Worm (Caenorhabditis elegans) whole organism, young adult: ENCODE measurements around the gene egli-1.
A peak's percentile ranks its signal among the peaks of the same experiment; 100 is the strongest.

Source experiments
- B0019.2 ChIP-seq: fragments of 200-800 bp; sonication (Bioruptor generic); conservative IDR thresholded peaks from 2 replicates; pipeline ENCODE4 v1.3.6; 2022; ENCODE audit warnings: missing genetic modification reagents, missing genetic modification characterization, missing compliant biosample characterization
- D2030.7 ChIP-seq: fragments of 200-800 bp; sonication (Bioruptor generic); IDR thresholded peaks from 2 replicates; pipeline ENCODE4 v1.3.6; 2022; ENCODE audit warnings: missing genetic modification reagents, missing genetic modification characterization, missing compliant biosample characterization
- F23B12.7 ChIP-seq: sonication (generic microtip); optimal IDR thresholded peaks from 2 replicates; lab custom pipeline; 2017; ENCODE audit warnings: missing genetic modification characterization, mild to moderate bottlenecking, missing compliant biosample characterization, antibody characterized with exemption, moderate library complexity; ENCODE audit not compliant: insufficient read depth
- T07F8.4 ChIP-seq: sonication (generic microtip); optimal IDR thresholded peaks from 2 replicates; lab custom pipeline; 2016; ENCODE audit warnings: mild to moderate bottlenecking, missing genetic modification characterization, moderate library complexity, missing compliant biosample characterization
- T26A5.8 ChIP-seq: sonication (generic microtip); optimal IDR thresholded peaks from 2 replicates; lab custom pipeline; 2016; ENCODE audit warnings: missing genetic modification characterization, missing compliant biosample characterization
- aptf-2 ChIP-seq: fragments of 200-800 bp; sonication (Bioruptor generic); conservative IDR thresholded peaks from 2 replicates; pipeline ENCODE4 v1.3.6; 2022; ENCODE audit warnings: missing genetic modification reagents, missing genetic modification characterization, missing compliant biosample characterization
- attf-3 ChIP-seq: fragments of 200-800 bp; sonication (Bioruptor generic); conservative IDR thresholded peaks from 2 replicates; pipeline ENCODE4 v1.3.6; 2022; ENCODE audit warnings: missing genetic modification reagents, missing genetic modification characterization, missing compliant biosample characterization
- cebp-1 ChIP-seq, 2 experiments: fragments of 200-800 bp in 1 of 2; sonication (Bioruptor generic) in 1 of 2; sonication (generic microtip) in 1 of 2; IDR thresholded peaks in 1 of 2; optimal IDR thresholded peaks in 1 of 2; 2 replicates each; pipeline versions ENCODE4 v1.3.6 to Lab custom; 2017 to 2022; ENCODE audit warnings: missing compliant biosample characterization in 2 of 2, missing genetic modification characterization in 2 of 2, mild to moderate bottlenecking in 1 of 2, missing genetic modification reagents in 1 of 2, moderate library complexity in 1 of 2
- ceh-27 ChIP-seq: fragments of 200-800 bp; sonication (Bioruptor generic); optimal IDR thresholded peaks from 2 replicates; lab custom pipeline; 2018; ENCODE audit warnings: mild to moderate bottlenecking, missing genetic modification characterization, moderate library complexity, missing compliant biosample characterization
- ceh-58 ChIP-seq: fragments of 200-800 bp; sonication (Bioruptor generic); IDR thresholded peaks from 2 replicates; pipeline ENCODE4 v1.3.6; 2022; ENCODE audit warnings: missing genetic modification characterization, missing compliant biosample characterization
- ceh-91 ChIP-seq: fragments of 200-800 bp; sonication (Bioruptor generic); IDR thresholded peaks from 2 replicates; pipeline ENCODE4 v1.3.6; 2022; ENCODE audit warnings: missing genetic modification reagents, missing genetic modification characterization, missing compliant biosample characterization
- egl-18 ChIP-seq: fragments of 200-800 bp; sonication (Bioruptor generic); IDR thresholded peaks from 2 replicates; pipeline ENCODE4 v1.3.6; 2022; ENCODE audit warnings: missing genetic modification reagents, missing genetic modification characterization, missing compliant biosample characterization
- egrh-3 ChIP-seq: fragments of 200-800 bp; sonication (Bioruptor generic); IDR thresholded peaks from 2 replicates; pipeline ENCODE4 v1.3.6; 2022; ENCODE audit warnings: missing genetic modification reagents, missing genetic modification characterization, missing compliant biosample characterization
- ekl-4 ChIP-seq: fragments of 200-800 bp; sonication (Bioruptor generic); IDR thresholded peaks from 2 replicates; pipeline ENCODE4 v1.3.6; 2022; ENCODE audit warnings: missing genetic modification reagents, missing genetic modification characterization, missing compliant biosample characterization
- gei-17 ChIP-seq: fragments of 200-800 bp; sonication (Bioruptor generic); optimal IDR thresholded peaks from 2 replicates; lab custom pipeline; 2018; ENCODE audit warnings: mild to moderate bottlenecking, missing genetic modification characterization, missing compliant biosample characterization
- hlh-26 ChIP-seq: fragments of 200-800 bp; sonication (Bioruptor generic); conservative IDR thresholded peaks from 2 replicates; pipeline ENCODE4 v1.3.6; 2022; ENCODE audit warnings: missing genetic modification reagents, missing genetic modification characterization, missing compliant biosample characterization
- hmg-1.2 ChIP-seq: fragments of 200-800 bp; sonication (Bioruptor generic); IDR thresholded peaks from 2 replicates; pipeline ENCODE4 v1.3.6; 2022; ENCODE audit warnings: missing genetic modification reagents, missing genetic modification characterization, missing compliant biosample characterization
- hsf-1 ChIP-seq: fragments of 200-800 bp; sonication (Bioruptor generic); IDR thresholded peaks from 2 replicates; pipeline ENCODE4 v1.3.6; 2022; ENCODE audit warnings: missing genetic modification reagents, missing genetic modification characterization, missing compliant biosample characterization
- let-526 ChIP-seq: fragments of 200-800 bp; sonication (Bioruptor generic); IDR thresholded peaks from 2 replicates; pipeline ENCODE4 v1.3.6; 2022; ENCODE audit warnings: missing genetic modification reagents, missing genetic modification characterization, missing compliant biosample characterization
- lin-35 ChIP-seq, 3 experiments: fragments of 150-350 bp in 2 of 3; sonication (generic microtip) in 1 of 3; optimal IDR thresholded peaks; 2 replicates each; lab custom pipeline; 2014 to 2018; ENCODE audit warnings: missing biosample characterization in 3 of 3, missing genetic modification characterization in 3 of 3, missing genetic modification reagents in 3 of 3
- lin-40 ChIP-seq: sonication (generic microtip); optimal IDR thresholded peaks from 2 replicates; lab custom pipeline; 2016; ENCODE audit warnings: missing genetic modification characterization, mild to moderate bottlenecking, missing compliant biosample characterization, missing genotype, missing genetic modification reagents
- madf-8 ChIP-seq: fragments of 200-800 bp; sonication (Bioruptor generic); conservative IDR thresholded peaks from 2 replicates; pipeline ENCODE4 v1.3.6; 2022; ENCODE audit warnings: missing genetic modification reagents, missing genetic modification characterization, missing compliant biosample characterization
- mes-4 ChIP-seq: sonication (generic microtip); optimal IDR thresholded peaks from 2 replicates; lab custom pipeline; 2016; ENCODE audit warnings: missing genotype, missing genetic modification characterization, missing compliant biosample characterization
- nhr-179 ChIP-seq: sonication (generic microtip); optimal IDR thresholded peaks from 2 replicates; lab custom pipeline; 2016; ENCODE audit warnings: mild to moderate bottlenecking, missing genetic modification characterization, missing compliant biosample characterization
- nhr-90 ChIP-seq: sonication (generic microtip); optimal IDR thresholded peaks from 2 replicates; lab custom pipeline; 2016; ENCODE audit warnings: missing genotype, mild to moderate bottlenecking, missing genetic modification characterization, missing compliant biosample characterization
- repo-1 ChIP-seq: sonication (generic microtip); optimal IDR thresholded peaks from 2 replicates; lab custom pipeline; 2017; ENCODE audit warnings: mild to moderate bottlenecking, missing genetic modification characterization, missing compliant biosample characterization
- snpc-1.3 ChIP-seq: sonication (generic microtip); optimal IDR thresholded peaks from 2 replicates; lab custom pipeline; 2017; ENCODE audit warnings: missing genetic modification characterization, mild to moderate bottlenecking, missing compliant biosample characterization, antibody characterized with exemption, moderate library complexity, missing genotype, missing genetic modification reagents; ENCODE audit not compliant: insufficient read depth
- sptf-2 ChIP-seq: fragments of 200-800 bp; sonication (Bioruptor generic); optimal IDR thresholded peaks from 2 replicates; lab custom pipeline; 2018; ENCODE audit warnings: mild to moderate bottlenecking, missing genetic modification characterization, missing compliant biosample characterization
- tbx-9 ChIP-seq: sonication (generic microtip); optimal IDR thresholded peaks from 2 replicates; lab custom pipeline; 2016; ENCODE audit warnings: borderline replicate concordance, missing genetic modification characterization, inconsistent platforms, missing compliant biosample characterization
- tlf-1 ChIP-seq: fragments of 200-800 bp; sonication (Bioruptor generic); optimal IDR thresholded peaks from 2 replicates; lab custom pipeline; 2018; ENCODE audit warnings: mild to moderate bottlenecking, missing genetic modification characterization, missing compliant biosample characterization
- unc-62 ChIP-seq: fragments of 150-350 bp; optimal IDR thresholded peaks from 2 replicates; lab custom pipeline; 2014; ENCODE audit warnings: missing biosample characterization, missing genetic modification reagents, missing genetic modification characterization

egli-1 gene

ce11 chrII:9308614-9309046, 15.1 kb upstream of the egli-1 start:
- TF ChIP-seq unc-62 (GFP tag; lab: Kevin White, UChicago) = peak; percentile 19
- TF ChIP-seq hmg-1.2 (GFP tag; lab: Robert Waterston, UW) = peak; percentile 66
- TF ChIP-seq nhr-90 (tag; lab: Kevin White, UChicago) = no peak
- TF ChIP-seq, all 124 proteins: peak for 2

DNA sequence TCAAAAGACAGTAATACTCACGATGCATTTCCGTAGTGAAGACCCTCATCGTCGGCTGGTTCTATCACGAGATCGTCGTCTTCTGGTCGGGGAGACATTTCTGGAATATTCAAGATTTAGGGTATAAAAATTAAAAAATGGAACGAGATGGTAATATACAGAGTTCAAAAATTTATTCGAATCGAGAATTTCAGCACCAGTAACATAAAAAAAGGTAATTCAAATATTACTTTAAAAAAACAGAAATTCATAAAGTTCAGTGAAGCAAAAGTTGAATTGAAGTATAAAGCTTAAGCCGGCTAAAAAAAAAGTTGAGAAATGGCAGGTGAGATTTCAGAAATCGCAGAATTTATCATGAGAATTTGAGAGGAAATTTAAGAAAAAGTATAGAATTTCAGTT, 13.6 kb upstream of the egli-1 start, which contains the start of gene cam-1:
Gene cam-1, minus strand, starts transcription at position 101 of the 400 bp plus-strand sequence.
- TF ChIP-seq mes-4 = no peak
- TF ChIP-seq hmg-1.2 (GFP tag; lab: Robert Waterston, UW) = no peak
- no peak for TF ChIP-seq ekl-4 (GFP tag; lab: Robert Waterston, UW)
- TF ChIP-seq snpc-1.3 (tag; lab: Kevin White, UChicago) = no peak

ce11 chrII:9310794-9311193, 13.0 kb upstream of the egli-1 start:
- TF ChIP-seq hlh-26 (GFP tag; lab: Robert Waterston, UW) (no peak), D2030.7 (GFP tag; lab: Robert Waterston, UW) (no peak), mes-4 (no peak), lin-35 (GFP tag; optimal IDR thresholded peaks at IDR 0.05; lab: Kevin White, UChicago) (no peak), repo-1 (no peak)

DNA sequence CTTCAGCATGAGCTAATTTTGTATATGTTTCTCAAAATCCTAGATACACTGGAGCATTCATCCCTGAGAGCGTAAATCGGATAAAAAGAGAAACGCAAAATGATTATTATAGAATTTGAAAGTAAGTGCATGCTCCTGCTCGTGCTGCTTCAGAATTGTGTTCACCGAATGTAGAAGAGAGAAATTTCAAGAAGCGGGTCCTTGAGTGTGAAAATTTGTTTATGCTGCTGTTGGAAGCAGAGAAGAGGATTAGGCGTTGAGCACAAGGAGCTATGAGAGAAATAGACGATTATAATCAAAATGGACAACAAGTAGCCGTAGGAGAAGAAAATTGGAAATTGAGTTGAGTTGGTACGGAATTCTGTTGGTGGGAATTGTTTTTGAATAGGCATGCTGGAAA, 12.1 kb upstream of the egli-1 start:
- TF ChIP-seq gei-17 (no peak), aptf-2 (no peak), lin-40 (tag; lab: Kevin White, UChicago) (no peak), F23B12.7 (tag; lab: Kevin White, UChicago) (no peak), cebp-1 (GFP tag; IDR thresholded peaks at IDR 0.05; lab: Robert Waterston, UW) (no peak), cebp-1 (tag; optimal IDR thresholded peaks at IDR 0.05; lab: Kevin White, UChicago) (no peak), nhr-179 (tag; lab: Kevin White, UChicago) (no peak), ceh-27 (GFP tag; lab: Kevin White, UChicago) (peak; percentile 69), let-526 (GFP tag; lab: Robert Waterston, UW) (no peak)

DNA sequence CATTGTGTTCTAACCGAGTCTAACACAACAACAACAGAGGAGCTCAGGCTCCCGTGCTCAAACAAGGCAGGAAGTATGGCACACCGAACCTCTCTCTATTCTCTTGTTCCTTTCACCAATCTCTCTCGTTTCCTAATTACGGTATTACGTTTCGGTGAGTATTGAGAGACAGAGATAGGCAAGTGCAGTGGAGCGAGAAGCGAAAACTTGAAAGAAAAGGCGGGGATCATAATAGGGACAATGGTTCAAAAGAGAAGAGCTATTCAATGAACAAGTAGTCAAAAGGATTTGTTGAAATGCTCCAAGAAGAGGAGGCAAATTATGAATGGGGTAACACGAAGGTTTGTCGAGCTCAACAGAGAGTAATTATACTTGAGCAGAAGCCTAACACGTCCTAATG, 10.4 kb upstream of the egli-1 start:
- TF ChIP-seq sptf-2 (GFP tag; lab: Kevin White, UChicago) (no peak), T26A5.8 (tag; lab: Kevin White, UChicago) (no peak), ceh-91 (GFP tag; lab: Robert Waterston, UW) (no peak), attf-3 (GFP tag; lab: Robert Waterston, UW) (no peak), hsf-1 (GFP tag; lab: Robert Waterston, UW) (no peak), tlf-1 (GFP tag; lab: Kevin White, UChicago) (no peak), mes-4 (no peak), madf-8 (GFP tag; lab: Robert Waterston, UW) (no peak), T07F8.4 (no peak), egrh-3 (GFP tag; lab: Robert Waterston, UW) (no peak), B0019.2 (GFP tag; lab: Robert Waterston, UW) (no peak), egl-18 (no peak), cebp-1 (GFP tag; IDR thresholded peaks at IDR 0.05; lab: Robert Waterston, UW) (no peak), cebp-1 (tag; optimal IDR thresholded peaks at IDR 0.05; lab: Kevin White, UChicago) (no peak), ceh-58 (GFP tag; lab: Robert Waterston, UW) (no peak), tbx-9 (tag; lab: Kevin White, UChicago) (no peak)
